Worm (Caenorhabditis elegans): ENCODE measurements around the gene nspb-2.

DNA sequence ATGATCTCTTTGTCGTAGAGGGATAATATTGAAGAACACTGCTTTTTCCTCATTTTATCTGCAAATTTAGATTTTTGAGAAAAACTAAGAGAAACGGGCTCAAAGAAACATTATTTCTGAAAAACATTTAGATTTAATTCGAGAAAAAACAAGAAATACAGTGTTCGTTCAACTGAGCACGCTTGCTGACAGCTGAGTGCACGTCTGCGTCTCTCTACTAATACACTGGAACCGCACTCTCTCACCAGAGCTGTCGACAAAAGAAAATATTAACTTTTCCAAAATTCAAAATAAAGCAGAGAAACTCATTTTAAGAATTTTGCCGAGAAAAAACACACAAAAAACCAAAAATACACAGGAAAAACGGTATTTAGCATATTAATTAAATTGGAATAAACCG is 21.8 kb downstream of the nspb-2 start, which contains the start of gene drh-1:
- TF ChIP-seq mab-9 (GFP tag; IDR thresholded peaks at IDR 0.05) (no peak), vab-15 (tag; optimal IDR thresholded peaks at IDR 0.05) (no peak), nhr-11 (tag; optimal IDR thresholded peaks at IDR 0.05) (no peak), aly-2 (tag; optimal IDR thresholded peaks at IDR 0.05) (no peak), ceh-82 (tag; optimal IDR thresholded peaks at IDR 0.05) (no peak), lin-15B (tag; optimal IDR thresholded peaks at IDR 0.05) (no peak), nhr-20 (tag; optimal IDR thresholded peaks at IDR 0.05) (no peak), unc-62 (GFP tag; optimal IDR thresholded peaks at IDR 0.05) (no peak), elt-2 (tag; optimal IDR thresholded peaks at IDR 0.05) (no peak), jun-1 (tag; optimal IDR thresholded peaks at IDR 0.05) (no peak), lin-35 (GFP tag; optimal IDR thresholded peaks at IDR 0.05) (peak in 1 of 2 experiments; percentile 6), blmp-1 (tag; optimal IDR thresholded peaks at IDR 0.05) (no peak)
